Fruit fly (Drosophila melanogaster) whole organism, adult: ENCODE measurements around the gene Kif3C.

Experiments used
- CG11617 ChIP-seq: fragments of 200-800 bp; sonication (Bioruptor generic); optimal IDR thresholded peaks from 2 replicates; lab custom pipeline; 2017; ENCODE audit warnings: mild to moderate bottlenecking, missing biosample characterization, missing genetic modification reagents, missing genetic modification characterization
- CG12768 ChIP-seq: fragments of 200-800 bp; sonication (Bioruptor generic); optimal IDR thresholded peaks from 2 replicates; lab custom pipeline; 2017; ENCODE audit warnings: missing biosample characterization, missing genetic modification characterization, mild to moderate bottlenecking, moderate library complexity, missing genetic modification reagents
- CG14711 ChIP-seq: fragments of 200-800 bp; sonication (Bioruptor generic); optimal IDR thresholded peaks from 2 replicates; lab custom pipeline; 2018; ENCODE audit warnings: missing biosample characterization, mild to moderate bottlenecking, missing genetic modification characterization, moderate library complexity
- CG1620 ChIP-seq: fragments of 200-800 bp; sonication (Bioruptor generic); optimal IDR thresholded peaks from 2 replicates; lab custom pipeline; 2016; ENCODE audit warnings: missing biosample characterization, missing genetic modification characterization
- CG33017 ChIP-seq: fragments of 200-800 bp; sonication (Bioruptor generic); optimal IDR thresholded peaks from 2 replicates; lab custom pipeline; 2018; ENCODE audit warnings: missing biosample characterization, mild to moderate bottlenecking, missing genetic modification characterization, moderate library complexity
- CG5204 ChIP-seq: fragments of 200-800 bp; sonication (Bioruptor generic); optimal IDR thresholded peaks from 2 replicates; lab custom pipeline; 2016; ENCODE audit warnings: missing biosample characterization, missing genetic modification characterization
- Clk ChIP-seq: fragments of 200-800 bp; sonication (Bioruptor generic); optimal IDR thresholded peaks from 2 replicates; lab custom pipeline; 2017; ENCODE audit warnings: missing biosample characterization, missing genetic modification characterization
- Crg-1 ChIP-seq: fragments of 200-800 bp; sonication (Bioruptor generic); optimal IDR thresholded peaks from 2 replicates; lab custom pipeline; 2016; ENCODE audit warnings: missing biosample characterization, missing genetic modification characterization
- Hr96 ChIP-seq: fragments of 200-800 bp; sonication (Bioruptor generic); optimal IDR thresholded peaks from 2 replicates; lab custom pipeline; 2016; ENCODE audit warnings: missing biosample characterization, missing genetic modification characterization
- Mnt ChIP-seq: fragments of 200-800 bp; sonication (Bioruptor generic); optimal IDR thresholded peaks from 2 replicates; lab custom pipeline; 2016; ENCODE audit warnings: missing biosample characterization, mild to moderate bottlenecking, missing genetic modification characterization
- bab1 ChIP-seq: fragments of 200-800 bp; sonication (Bioruptor generic); optimal IDR thresholded peaks from 3 replicates; lab custom pipeline; 2019; ENCODE audit warnings: missing biosample characterization, mild to moderate bottlenecking, missing genetic modification characterization, moderate library complexity
- cic ChIP-seq: fragments of 200-800 bp; sonication (Bioruptor generic); optimal IDR thresholded peaks from 2 replicates; lab custom pipeline; 2017; ENCODE audit warnings: missing biosample characterization, mild to moderate bottlenecking, missing genetic modification characterization, moderate library complexity
- cnc ChIP-seq, 2 experiments: fragments of >200 bp; optimal IDR thresholded peaks; 2 replicates each; lab custom pipeline; 2017
- kay ChIP-seq: fragments of 200-800 bp; sonication (Bioruptor generic); peaks from one replicate; lab custom pipeline; 2016; ENCODE audit warnings: missing biosample characterization, missing genetic modification characterization, borderline replicate concordance
- ovo ChIP-seq: fragments of 200-800 bp; sonication (Bioruptor generic); optimal IDR thresholded peaks from 2 replicates; lab custom pipeline; 2016; ENCODE audit warnings: missing biosample characterization, missing genetic modification characterization

Kif3C gene

DNA sequence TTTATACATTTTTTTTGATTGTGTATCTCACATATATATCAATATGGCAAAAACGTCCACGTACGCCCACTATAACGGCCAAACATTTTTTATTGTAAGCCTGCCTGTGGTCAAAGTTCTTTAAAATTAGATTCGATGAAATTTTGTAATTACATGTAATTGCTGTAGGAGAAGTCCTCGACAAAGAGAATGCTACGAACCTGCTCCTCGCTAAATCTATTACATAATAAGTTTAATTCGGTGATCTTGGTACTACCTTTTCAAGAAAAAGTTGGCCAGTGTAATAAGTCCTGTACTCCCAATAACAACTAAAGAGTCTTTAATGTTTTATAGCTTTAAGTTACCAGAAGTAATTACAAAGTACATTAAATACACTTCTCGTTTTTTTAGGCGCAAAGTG is 44.4 kb downstream of the Kif3C start:
- peak; percentile 85 for TF ChIP-seq kay (GFP tag; lab: Kevin White, UChicago)
- no peak for TF ChIP-seq Mnt (GFP tag; lab: Kevin White, UChicago)
- TF ChIP-seq CG33017 (tag; lab: Kevin White, UChicago) = no peak

DNA sequence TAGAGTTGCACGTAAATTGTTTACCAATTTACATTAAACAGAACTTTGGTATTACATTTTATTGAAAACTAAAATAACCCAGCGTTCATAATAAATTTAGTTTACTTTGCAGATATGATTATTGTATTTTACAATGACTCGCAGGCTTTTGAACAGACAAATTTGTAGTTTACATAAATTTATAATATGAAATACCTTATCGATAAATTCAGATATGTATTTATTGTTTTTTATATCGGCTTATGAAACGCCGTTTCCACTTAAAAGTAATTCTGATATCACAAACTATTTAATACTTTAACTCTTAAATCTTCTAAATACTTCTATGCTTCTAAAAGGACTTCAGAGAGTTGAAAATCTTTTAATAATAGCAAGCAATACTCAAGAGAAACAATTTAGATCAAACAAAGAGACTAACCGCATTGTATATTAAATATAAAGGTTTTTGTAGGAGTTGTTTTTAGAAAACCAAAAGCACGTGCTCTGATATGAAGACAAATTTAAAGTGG is 49.4 kb downstream of the Kif3C start, which contains the start of gene PIP4K:
TSS of gene PIP4K (minus strand) at position 196 of the 509 bp plus-strand sequence.
- no peak for TF ChIP-seq CG12768 (GFP tag; lab: Kevin White, UChicago)
- TF ChIP-seq cnc (optimal IDR thresholded peaks at IDR 0.05; lab: Kevin White, UChicago) = no peak
- peak; percentile 4 for TF ChIP-seq CG11617 (GFP tag; lab: Kevin White, UChicago)
- TF ChIP-seq Hr96 (GFP tag; lab: Kevin White, UChicago) = no peak
- TF ChIP-seq CG14711 (tag; lab: Kevin White, UChicago) = peak; percentile 52
- peak; percentile 41 for TF ChIP-seq CG5204
- TF ChIP-seq bab1 (GFP tag; lab: Kevin White, UChicago) = peak; percentile 47
- no peak for TF ChIP-seq Clk (GFP tag; lab: Kevin White, UChicago)
- no peak for TF ChIP-seq ovo (GFP tag; lab: Kevin White, UChicago)

DNA sequence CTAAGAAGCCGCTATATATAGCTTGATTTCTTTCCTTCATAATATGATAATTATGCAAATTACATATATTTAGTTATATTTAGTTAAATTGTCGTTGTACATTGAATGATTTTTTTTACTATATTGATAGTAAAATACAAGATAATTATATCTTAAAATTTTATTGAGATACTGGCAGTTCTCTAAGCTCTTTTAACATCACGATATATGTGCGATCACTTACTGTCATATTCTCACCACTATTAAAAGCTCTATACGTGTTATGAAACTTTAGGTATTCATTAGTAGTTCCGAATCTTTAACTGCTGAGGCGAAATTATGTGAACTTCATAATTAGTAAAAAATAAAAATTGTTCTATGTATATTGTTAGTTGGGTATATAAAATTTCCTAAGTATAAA is 51.3 kb downstream of the Kif3C start, which contains the start of gene Mitf:
TSS of gene Mitf (plus strand) at position 254 of the 400 bp plus-strand sequence.
- no peak for TF ChIP-seq Crg-1 (GFP tag; lab: Kevin White, UChicago)
- peak; percentile 5 for TF ChIP-seq CG1620 (GFP tag; lab: Kevin White, UChicago)

DNA sequence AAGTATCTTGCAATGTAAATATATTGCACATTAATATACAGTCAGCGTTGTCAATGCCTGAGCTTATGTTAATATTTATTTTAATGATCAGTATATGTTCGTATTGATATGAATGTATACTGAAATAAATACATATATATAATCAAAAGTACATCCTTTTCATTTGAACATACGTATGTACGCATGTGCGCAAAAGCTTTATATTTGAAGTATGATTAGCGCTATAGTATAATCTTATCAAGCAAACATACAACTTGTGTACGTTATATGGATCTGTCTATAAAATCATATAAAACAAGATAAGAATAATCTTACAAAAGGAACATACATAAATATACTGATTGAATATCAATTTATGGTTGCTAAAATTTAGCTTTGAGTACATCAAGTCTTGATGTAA is 51.9 kb downstream of the Kif3C start:
- TF ChIP-seq CG12768 (GFP tag; lab: Kevin White, UChicago) = no peak
- peak; percentile 96 for TF ChIP-seq kay (GFP tag; lab: Kevin White, UChicago)
- TF ChIP-seq cic (GFP tag; lab: Kevin White, UChicago) = peak; percentile 26
